Worm (Caenorhabditis elegans) whole organism, midembryonic: Measurements from ENCODE around the gene F48G7.4.

ENCODE experiments used
- T22C8.4 ChIP-seq: fragments of 200-800 bp; sonication (Bioruptor generic); IDR thresholded peaks from 2 replicates; pipeline ENCODE4 v1.3.6; 2022; ENCODE audit warnings: missing genetic modification characterization, missing compliant biosample characterization
- cog-1 ChIP-seq: sonication (generic microtip); optimal IDR thresholded peaks from 2 replicates; lab custom pipeline; 2016; ENCODE audit warnings: missing genetic modification characterization, missing compliant biosample characterization
- flt-1 ChIP-seq: fragments of 200-800 bp; sonication (Bioruptor generic); IDR thresholded peaks from 2 replicates; pipeline ENCODE4 v1.3.6; 2022; ENCODE audit warnings: missing genetic modification characterization, missing compliant biosample characterization
- klf-2 ChIP-seq: fragments of 200-800 bp; sonication (Bioruptor generic); conservative IDR thresholded peaks from 2 replicates; pipeline ENCODE4 v1.3.6; 2022; ENCODE audit warnings: missing genetic modification reagents, missing genetic modification characterization, missing compliant biosample characterization
- ref-1 ChIP-seq: fragments of 200-800 bp; sonication (Bioruptor generic); conservative IDR thresholded peaks from 2 replicates; pipeline ENCODE4 v1.3.6; 2022; ENCODE audit warnings: missing genetic modification reagents, missing genetic modification characterization, missing compliant biosample characterization
- ztf-29 ChIP-seq: fragments of 200-800 bp; sonication (Bioruptor generic); IDR thresholded peaks from 2 replicates; pipeline ENCODE4 v1.3.6; 2022; ENCODE audit warnings: missing genetic modification reagents, missing genetic modification characterization, missing compliant biosample characterization

ce11 chrV:596923-597322 lies 22.3 kb upstream of the F48G7.4 start:
- TF ChIP-seq klf-2: no peak
- TF ChIP-seq T22C8.4 (GFP tag; lab: Robert Waterston, UW): no peak
- TF ChIP-seq ref-1 (GFP tag; lab: Robert Waterston, UW): no peak
- TF ChIP-seq ztf-29 (GFP tag; lab: Robert Waterston, UW): no peak
- TF ChIP-seq cog-1: no peak
- TF ChIP-seq flt-1 (GFP tag; lab: Robert Waterston, UW): no peak
